Worm (Caenorhabditis elegans) whole organism, mixed stage, embryonic: ENCODE measurements around the gene ZK1240.8.

Source experiments
- M03D4.4 ChIP-seq: sonication (generic microtip); optimal IDR thresholded peaks from 2 replicates; lab custom pipeline; 2017; ENCODE audit warnings: mild to moderate bottlenecking, missing genetic modification characterization, missing compliant biosample characterization
- ceh-43 ChIP-seq: fragments of 200-800 bp; sonication (Bioruptor generic); optimal IDR thresholded peaks from 2 replicates; lab custom pipeline; 2018; ENCODE audit warnings: mild to moderate bottlenecking, missing genetic modification characterization, moderate library complexity, missing compliant biosample characterization
- lin-13 ChIP-seq: fragments of 150-350 bp; optimal IDR thresholded peaks from 2 replicates; lab custom pipeline; 2014; ENCODE audit warnings: missing biosample characterization, missing genetic modification characterization
- mls-2 ChIP-seq: sonication (generic microtip); optimal IDR thresholded peaks from 2 replicates; lab custom pipeline; 2016; ENCODE audit warnings: mild to moderate bottlenecking, missing genetic modification characterization, moderate library complexity, missing compliant biosample characterization
- nhr-237 ChIP-seq: fragments of 150-350 bp; optimal IDR thresholded peaks from 2 replicates; lab custom pipeline; 2014; ENCODE audit warnings: missing biosample characterization, missing genetic modification characterization
- pha-4 ChIP-seq: fragments of 150-350 bp; optimal IDR thresholded peaks from 2 replicates; lab custom pipeline; 2018; ENCODE audit warnings: missing biosample characterization, missing genetic modification reagents, missing genetic modification characterization

ce11 chrII:2335572-2335971 lies 6.7 kb upstream of the ZK1240.8 start, which contains the start of gene F43C11.7:
- TF ChIP-seq nhr-237 (tag; lab: Kevin White, UChicago) (no peak), ceh-43 (no peak), pha-4 (tag; lab: Kevin White, UChicago) (no peak), mls-2 (tag; lab: Kevin White, UChicago) (no peak), lin-13 (no peak), M03D4.4 (tag; lab: Kevin White, UChicago) (no peak)
